Fruit fly (Drosophila melanogaster) whole organism, embryonic: ENCODE results near the gene rec.

Source experiments
- Ada2b ChIP-seq: fragments of 200-800 bp; sonication (Bioruptor generic); IDR thresholded peaks from 2 replicates; pipeline ENCODE4 v1.3.6; 2022; ENCODE audit warnings: missing biosample characterization, missing genetic modification characterization
- BtbVII ChIP-seq: fragments of 200-800 bp; sonication (Bioruptor generic); optimal IDR thresholded peaks from 3 replicates; lab custom pipeline; 2017; ENCODE audit warnings: missing biosample characterization, mild to moderate bottlenecking, missing genetic modification characterization
- CG10565 ChIP-seq: fragments of 200-800 bp; sonication (Bioruptor generic); optimal IDR thresholded peaks from 3 replicates; lab custom pipeline; 2016; ENCODE audit warnings: missing biosample characterization, mild to moderate bottlenecking, missing genetic modification characterization
- CG11085 ChIP-seq: fragments of 200-800 bp; sonication (Bioruptor generic); IDR thresholded peaks from 2 replicates; pipeline ENCODE4 v1.3.6; 2022; ENCODE audit warnings: missing biosample characterization, missing genetic modification characterization
- CG11093 ChIP-seq: fragments of 200-800 bp; sonication (Bioruptor generic); IDR thresholded peaks from 3 replicates; pipeline ENCODE4 v1.3.6; 2022; ENCODE audit warnings: missing biosample characterization, missing genetic modification characterization
- CG12391 ChIP-seq: fragments of 200-800 bp; sonication (Bioruptor generic); optimal IDR thresholded peaks from 3 replicates; lab custom pipeline; 2018; ENCODE audit warnings: missing biosample characterization, mild to moderate bottlenecking, missing genetic modification characterization, moderate library complexity
- CG12659 ChIP-seq: fragments of 200-800 bp; sonication (Bioruptor generic); optimal IDR thresholded peaks from 3 replicates; lab custom pipeline; 2017; ENCODE audit warnings: mild to moderate bottlenecking, missing biosample characterization, missing genetic modification reagents, missing genetic modification characterization
- CG12744 ChIP-seq: fragments of 200-800 bp; sonication (Bioruptor generic); optimal IDR thresholded peaks from 2 replicates; lab custom pipeline; 2016; ENCODE audit warnings: missing biosample characterization, missing genetic modification characterization
- CG13894 ChIP-seq: fragments of 200-800 bp; sonication (Bioruptor generic); optimal IDR thresholded peaks from 3 replicates; lab custom pipeline; 2018; ENCODE audit warnings: missing biosample characterization, mild to moderate bottlenecking, missing genetic modification characterization, moderate library complexity
- CG14014 ChIP-seq: fragments of 200-800 bp; sonication (Bioruptor generic); IDR thresholded peaks from 2 replicates; pipeline ENCODE4 v1.3.6; 2022; ENCODE audit warnings: missing biosample characterization, missing genetic modification characterization
- CG17361 ChIP-seq: fragments of 200-800 bp; sonication (Bioruptor generic); IDR thresholded peaks from 3 replicates; pipeline ENCODE4 v1.3.6; 2022; ENCODE audit warnings: missing biosample characterization, missing genetic modification characterization
- CG2116 ChIP-seq: fragments of 200-800 bp; sonication (Bioruptor generic); optimal IDR thresholded peaks from 3 replicates; lab custom pipeline; 2018; ENCODE audit warnings: missing biosample characterization, mild to moderate bottlenecking, missing genetic modification characterization
- CG2678 ChIP-seq: fragments of 200-800 bp; sonication (Bioruptor generic); optimal IDR thresholded peaks from 3 replicates; lab custom pipeline; 2019; ENCODE audit warnings: missing biosample characterization, mild to moderate bottlenecking, missing genetic modification characterization, moderate library complexity
- CG2889 ChIP-seq: fragments of 200-800 bp; sonication (Bioruptor generic); IDR thresholded peaks from 3 replicates; pipeline ENCODE4 v1.3.6; 2022; ENCODE audit warnings: missing biosample characterization, missing genetic modification characterization
- CG3163 ChIP-seq: fragments of 200-800 bp; sonication (Bioruptor generic); optimal IDR thresholded peaks from 3 replicates; lab custom pipeline; 2016; ENCODE audit warnings: missing biosample characterization, missing genetic modification characterization
- CG34376 ChIP-seq: fragments of 200-800 bp; sonication (Bioruptor generic); optimal IDR thresholded peaks from 2 replicates; lab custom pipeline; 2018; ENCODE audit warnings: missing biosample characterization, mild to moderate bottlenecking, missing genetic modification characterization
- CG4424 ChIP-seq: fragments of 200-800 bp; sonication (Bioruptor generic); optimal IDR thresholded peaks from 3 replicates; lab custom pipeline; 2016; ENCODE audit warnings: missing biosample characterization, missing genetic modification characterization
- CG4707 ChIP-seq: fragments of 200-800 bp; sonication (Bioruptor generic); optimal IDR thresholded peaks from 2 replicates; lab custom pipeline; 2018; ENCODE audit warnings: missing biosample characterization, mild to moderate bottlenecking, missing genetic modification characterization, moderate library complexity
- CG4854 ChIP-seq: fragments of 200-800 bp; sonication (Bioruptor generic); optimal IDR thresholded peaks from 2 replicates; lab custom pipeline; 2016; ENCODE audit warnings: missing biosample characterization, missing genetic modification characterization, inconsistent platforms
- CG8290 ChIP-seq, 3 experiments: fragments of 200-800 bp; sonication (Bioruptor generic); optimal IDR thresholded peaks; 2 replicates each; lab custom pipeline; 2016 to 2019; ENCODE audit warnings: missing biosample characterization in 3 of 3, missing genetic modification characterization in 3 of 3, mild to moderate bottlenecking in 2 of 3, moderate library complexity in 1 of 3
- CG8359 ChIP-seq: fragments of 200-800 bp; sonication (Bioruptor generic); optimal IDR thresholded peaks from 2 replicates; lab custom pipeline; 2017; ENCODE audit warnings: missing biosample characterization, mild to moderate bottlenecking, missing genetic modification characterization, borderline replicate concordance
- CG8924 ChIP-seq: fragments of 200-800 bp; optimal IDR thresholded peaks from 3 replicates; lab custom pipeline; 2019; ENCODE audit warnings: missing biosample characterization, mild to moderate bottlenecking, missing genetic modification characterization, moderate library complexity
- D19B ChIP-seq: fragments of 200-800 bp; sonication (Bioruptor generic); optimal IDR thresholded peaks from 2 replicates; lab custom pipeline; 2017; ENCODE audit warnings: missing biosample characterization, mild to moderate bottlenecking, missing genetic modification characterization
- Dfd ChIP-seq, 2 experiments: fragments of >200 bp; optimal IDR thresholded peaks; 2 replicates each; lab custom pipeline; 2017; ENCODE audit warnings: missing biosample characterization in 2 of 2, missing genetic modification characterization in 2 of 2
- Ets97D ChIP-seq: fragments of 200-800 bp; sonication (Bioruptor generic); optimal IDR thresholded peaks from 3 replicates; lab custom pipeline; 2016; ENCODE audit warnings: missing biosample characterization, missing genetic modification characterization
- HLH3B ChIP-seq: fragments of 200-800 bp; sonication (Bioruptor generic); IDR thresholded peaks from 2 replicates; pipeline ENCODE4 v1.3.6; 2022; ENCODE audit warnings: missing biosample characterization, missing genetic modification characterization
- HLH4C ChIP-seq: fragments of 200-800 bp; sonication (Bioruptor generic); IDR thresholded peaks from 3 replicates; pipeline ENCODE4 v1.3.6; 2022; ENCODE audit warnings: missing biosample characterization, missing genetic modification characterization; ENCODE audit not compliant: partially characterized antibody
- HLH54F ChIP-seq: fragments of 200-800 bp; sonication (Bioruptor generic); optimal IDR thresholded peaks from 3 replicates; lab custom pipeline; 2016; ENCODE audit warnings: missing biosample characterization, missing genetic modification characterization
- Hr51 ChIP-seq, 2 experiments: fragments of 200-800 bp; sonication (Bioruptor generic); optimal IDR thresholded peaks; 2 replicates in 1 of 2; 3 replicates in 1 of 2; lab custom pipeline; 2016 to 2018; ENCODE audit warnings: missing biosample characterization in 2 of 2, missing genetic modification characterization in 2 of 2, mild to moderate bottlenecking in 1 of 2, moderate library complexity in 1 of 2
- Lhr ChIP-seq: fragments of 200-800 bp; sonication (Bioruptor generic); optimal IDR thresholded peaks from 3 replicates; lab custom pipeline; 2017; ENCODE audit warnings: mild to moderate bottlenecking, missing biosample characterization, missing genetic modification reagents, missing genetic modification characterization
- Mad ChIP-seq: fragments of 200-800 bp; sonication (Bioruptor generic); optimal IDR thresholded peaks from 2 replicates; lab custom pipeline; 2016; ENCODE audit warnings: missing biosample characterization, missing genetic modification characterization
- NC2α ChIP-seq: fragments of 200-800 bp; sonication (Bioruptor generic); optimal IDR thresholded peaks from 2 replicates; lab custom pipeline; 2016; ENCODE audit warnings: missing biosample characterization, missing genetic modification characterization
- Neu2 ChIP-seq: fragments of 200-800 bp; sonication (Bioruptor generic); optimal IDR thresholded peaks from 3 replicates; lab custom pipeline; 2016; ENCODE audit warnings: missing biosample characterization, missing genetic modification characterization, borderline replicate concordance
- NfI ChIP-seq: fragments of 200-800 bp; sonication (Bioruptor generic); optimal IDR thresholded peaks from 3 replicates; lab custom pipeline; 2018; ENCODE audit warnings: missing biosample characterization, mild to moderate bottlenecking, missing genetic modification characterization, moderate library complexity
- Sry-β ChIP-seq: fragments of 200-800 bp; sonication (Bioruptor generic); optimal IDR thresholded peaks from 2 replicates; lab custom pipeline; 2018; ENCODE audit warnings: missing biosample characterization, mild to moderate bottlenecking, missing genetic modification characterization, moderate library complexity
- aop ChIP-seq: fragments of 200-800 bp; sonication (Bioruptor generic); IDR thresholded peaks from 2 replicates; pipeline ENCODE4 v1.3.6; 2022; ENCODE audit warnings: missing biosample characterization, missing genetic modification characterization
- br ChIP-seq: fragments of >200 bp; optimal IDR thresholded peaks from 2 replicates; lab custom pipeline; 2017
- chinmo ChIP-seq: fragments of 200-800 bp; sonication (Bioruptor generic); IDR thresholded peaks from 4 replicates; pipeline ENCODE4 v1.3.6; 2022; ENCODE audit warnings: missing biosample characterization, missing genetic modification characterization; ENCODE audit not compliant: partially characterized antibody
- corto ChIP-seq: fragments of 200-800 bp; sonication (Bioruptor generic); optimal IDR thresholded peaks from 2 replicates; lab custom pipeline; 2016; ENCODE audit warnings: missing biosample characterization, mild to moderate bottlenecking, missing genetic modification characterization, moderate library complexity
- croc ChIP-seq: fragments of 200-800 bp; sonication (Bioruptor generic); conservative IDR thresholded peaks from 3 replicates; pipeline ENCODE4 v1.3.6; 2022; ENCODE audit warnings: missing biosample characterization, missing genetic modification characterization
- en ChIP-seq: fragments of 200-800 bp; sonication (Bioruptor generic); optimal IDR thresholded peaks from 2 replicates; lab custom pipeline; 2016; ENCODE audit warnings: missing biosample characterization, missing genetic modification characterization
- fd3F ChIP-seq: fragments of 200-800 bp; sonication (Bioruptor generic); optimal IDR thresholded peaks from 2 replicates; lab custom pipeline; 2018; ENCODE audit warnings: missing biosample characterization, mild to moderate bottlenecking, missing genetic modification characterization, moderate library complexity
- inv ChIP-seq: fragments of 200-800 bp; sonication (Bioruptor generic); IDR thresholded peaks from 2 replicates; pipeline ENCODE4 v1.3.6; 2022; ENCODE audit warnings: missing biosample characterization, missing genetic modification characterization; ENCODE audit not compliant: partially characterized antibody
- lbe ChIP-seq: fragments of 200-800 bp; sonication (Bioruptor generic); optimal IDR thresholded peaks from 2 replicates; lab custom pipeline; 2016; ENCODE audit warnings: missing biosample characterization, mild to moderate bottlenecking, missing genetic modification characterization
- lmd ChIP-seq: fragments of 200-800 bp; sonication (Bioruptor generic); IDR thresholded peaks from 2 replicates; pipeline ENCODE4 v1.3.6; 2022; ENCODE audit warnings: missing biosample characterization, missing genetic modification characterization
- phol ChIP-seq: fragments of 200-800 bp; sonication (Bioruptor generic); optimal IDR thresholded peaks from 3 replicates; lab custom pipeline; 2018; ENCODE audit warnings: missing biosample characterization, mild to moderate bottlenecking, missing genetic modification characterization, moderate library complexity
- ranshi ChIP-seq: fragments of 200-800 bp; sonication (Bioruptor generic); IDR thresholded peaks from 2 replicates; pipeline ENCODE4 v1.3.6; 2022; ENCODE audit warnings: missing biosample characterization, missing genetic modification characterization
- row ChIP-seq: fragments of 200-800 bp; sonication (Bioruptor generic); IDR thresholded peaks from 3 replicates; pipeline ENCODE4 v1.3.6; 2022; ENCODE audit warnings: missing biosample characterization, missing genetic modification characterization
- run ChIP-seq: fragments of 200-800 bp; sonication (Bioruptor generic); optimal IDR thresholded peaks from 3 replicates; lab custom pipeline; 2018; ENCODE audit warnings: missing biosample characterization, mild to moderate bottlenecking, missing genetic modification characterization
- sens-2 ChIP-seq: fragments of 200-800 bp; sonication (Bioruptor generic); IDR thresholded peaks from 2 replicates; pipeline ENCODE4 v1.3.6; 2022; ENCODE audit warnings: missing biosample characterization, missing genetic modification characterization
- seq ChIP-seq: fragments of 200-800 bp; sonication (Bioruptor generic); IDR thresholded peaks from 2 replicates; pipeline ENCODE4 v1.3.6; 2022; ENCODE audit warnings: missing biosample characterization, missing genetic modification characterization

The rec gene

dm6 chr3R:15857189-15857767, 24.8 kb upstream of the rec start, which contains the start of gene Hmt-1 (continued):
- no peak for TF ChIP-seq HLH54F (GFP tag; lab: Kevin White, UChicago)
- no peak for TF ChIP-seq Sry-β
- no peak for TF ChIP-seq aop
- TF ChIP-seq BtbVII (GFP tag; lab: Kevin White, UChicago), result no peak
- no peak for TF ChIP-seq lbe (GFP tag; lab: Kevin White, UChicago)
- no peak for TF ChIP-seq NfI
- TF ChIP-seq CG11093 (GFP tag; lab: Robert Waterston, UW), result no peak
- no peak for TF ChIP-seq Mad (GFP tag; lab: Kevin White, UChicago)
- no peak for TF ChIP-seq CG2678
- TF ChIP-seq CG8359, result no peak
- no peak for TF ChIP-seq CG4424 (GFP tag; lab: Kevin White, UChicago)
- no peak for TF ChIP-seq Hr51 (GFP tag; optimal IDR thresholded peaks at IDR 0.05; lab: Kevin White, UChicago)
- TF ChIP-seq HLH3B (GFP tag; lab: Robert Waterston, UW), result no peak
- no peak for TF ChIP-seq CG4854 (GFP tag; lab: Kevin White, UChicago)
- no peak for TF ChIP-seq run (tag; lab: Kevin White, UChicago)
- no peak for TF ChIP-seq NC2α (GFP tag; lab: Kevin White, UChicago)
- TF ChIP-seq CG10565 (GFP tag; lab: Kevin White, UChicago), result no peak
- TF ChIP-seq CG12391 (tag; lab: Kevin White, UChicago), result peak; percentile 64
- no peak for TF ChIP-seq CG17361 (GFP tag; lab: Robert Waterston, UW)
- TF ChIP-seq Lhr (GFP tag; lab: Kevin White, UChicago), result peak; percentile 52
- TF ChIP-seq lmd (GFP tag; lab: Robert Waterston, UW), result no peak
- TF ChIP-seq Neu2 (GFP tag; lab: Kevin White, UChicago), result no peak
- no peak for TF ChIP-seq corto
- TF ChIP-seq CG14014 (GFP tag; lab: Robert Waterston, UW), result no peak
- TF ChIP-seq HLH4C, result no peak
- TF ChIP-seq en (GFP tag; lab: Kevin White, UChicago), result no peak
- no peak for TF ChIP-seq croc (GFP tag; lab: Robert Waterston, UW)
- TF ChIP-seq br (lab: Kevin White, UChicago), result no peak
- TF ChIP-seq row (GFP tag; lab: Robert Waterston, UW), result peak; percentile 67
- TF ChIP-seq Dfd (GFP tag; optimal IDR thresholded peaks at IDR 0.05; lab: Kevin White, UChicago), result no peak
- TF ChIP-seq sens-2 (GFP tag; lab: Robert Waterston, UW), result no peak
- TF ChIP-seq CG8290 (GFP tag; optimal IDR thresholded peaks at IDR 0.05; lab: Kevin White, UChicago), result no peak
- TF ChIP-seq CG8290 (tag; optimal IDR thresholded peaks at IDR 0.05; lab: Kevin White, UChicago), result no peak
- no peak for TF ChIP-seq ranshi (GFP tag; lab: Robert Waterston, UW)
- peak; percentile 57 for TF ChIP-seq phol
- TF ChIP-seq CG11085, result no peak
- no peak for TF ChIP-seq CG34376 (GFP tag; lab: Kevin White, UChicago)
- TF ChIP-seq chinmo (GFP tag; lab: Robert Waterston, UW), result no peak
- peak; percentile 58 for TF ChIP-seq Ets97D (GFP tag; lab: Kevin White, UChicago)
- TF ChIP-seq D19B, result no peak
- no peak for TF ChIP-seq CG13894 (tag; lab: Kevin White, UChicago)
- no peak for TF ChIP-seq fd3F (GFP tag; lab: Kevin White, UChicago)
- peak; percentile 15 for TF ChIP-seq CG8924 (tag; lab: Kevin White, UChicago)
- peak; percentile 61 for TF ChIP-seq CG2116 (GFP tag; lab: Kevin White, UChicago)
- TF ChIP-seq seq (GFP tag; lab: Robert Waterston, UW), result no peak
- TF ChIP-seq inv (GFP tag; lab: Robert Waterston, UW), result no peak
- TF ChIP-seq CG2889 (GFP tag; lab: Robert Waterston, UW), result no peak
- no peak for TF ChIP-seq CG4707 (GFP tag; lab: Kevin White, UChicago)
- TF ChIP-seq CG12659, result peak; percentile 54
- TF ChIP-seq Ada2b, result no peak
- TF ChIP-seq CG3163 (GFP tag; lab: Kevin White, UChicago), result no peak
- TF ChIP-seq CG12744 (GFP tag; lab: Kevin White, UChicago), result no peak
